Comparison of ENCODE assay signal across 1 fruit fly cellular context in genomic region chr2L:6656264-6656676, dm6.
TF ChIP-seq lines count a peak whose summit lies in the region.

Gene CG31633, minus strand, starts transcription at chr2L:6656321.

TF ChIP-seq in whole organism, embryonic, 481 proteins besides CTCF, POLR2A, EP300 and RAD21 (continued from another document):
- TF ChIP-seq Scr (GFP tag; IDR thresholded peaks at IDR 0.05; lab: Robert Waterston, UW; ENCODE audit: partially characterized antibody) = peak; percentile 75
- TF ChIP-seq CG8290 (GFP tag; optimal IDR thresholded peaks at IDR 0.05; lab: Kevin White, UChicago) = peak; percentile 42
- TF ChIP-seq CG8290 (tag; optimal IDR thresholded peaks at IDR 0.05; lab: Kevin White, UChicago) = no peak
- peak; percentile 84 for TF ChIP-seq CG13287 (GFP tag; IDR thresholded peaks at IDR 0.05; lab: Robert Waterston, UW; ENCODE audit: partially characterized antibody)
- TF ChIP-seq mld (GFP tag; IDR thresholded peaks at IDR 0.05; lab: Robert Waterston, UW; ENCODE audit: partially characterized antibody) = peak; percentile 77
- peak; percentile 61 for TF ChIP-seq exex (tag; optimal IDR thresholded peaks at IDR 0.05; lab: Kevin White, UChicago)
- peak; percentile 73 for TF ChIP-seq Bgb (GFP tag; IDR thresholded peaks at IDR 0.05; lab: Robert Waterston, UW; ENCODE audit: partially characterized antibody)
